Fruit fly (Drosophila melanogaster) whole organism, larva: ENCODE measurements around the gene Meltrin.
A peak's percentile ranks its signal among the peaks of the same experiment; 100 is the strongest.

Experiments
- noc ChIP-seq: fragments of 200-800 bp; sonication (Bioruptor generic); optimal IDR thresholded peaks from 3 replicates; lab custom pipeline; 2019; ENCODE audit warnings: missing biosample characterization, mild to moderate bottlenecking, missing genetic modification characterization, moderate library complexity

Gene Meltrin

dm6 chr3R:14703302-14704192 is 6.5 kb upstream of the Meltrin start:
- peak; percentile 65 for TF ChIP-seq noc (tag; lab: Kevin White, UChicago)

- no peak for TF ChIP-seq noc (tag; lab: Kevin White, UChicago)
Observed at dm6 chr3R:14695665-14696064, 1.4 kb downstream of the Meltrin start.

- no peak for TF ChIP-seq noc (tag; lab: Kevin White, UChicago)
Observed at dm6 chr3R:14695054-14695453, 2.0 kb downstream of the Meltrin start.

dm6 chr3R:14694583-14694982 is 2.5 kb downstream of the Meltrin start:
- TF ChIP-seq noc (tag; lab: Kevin White, UChicago): no peak

- no peak for TF ChIP-seq noc (tag; lab: Kevin White, UChicago)
Observed at dm6 chr3R:14692971-14693253, 4.2 kb downstream of the Meltrin start.

- TF ChIP-seq noc (tag; lab: Kevin White, UChicago): no peak
Observed at dm6 chr3R:14692230-14692970, 4.7 kb downstream of the Meltrin start.

- no peak for TF ChIP-seq noc (tag; lab: Kevin White, UChicago)
Observed at dm6 chr3R:14691019-14691777, 5.9 kb downstream of the Meltrin start.

- no peak for TF ChIP-seq noc (tag; lab: Kevin White, UChicago)
Observed at dm6 chr3R:14690065-14690464, 7.0 kb downstream of the Meltrin start.

dm6 chr3R:14687296-14687695 is 9.8 kb downstream of the Meltrin start:
- TF ChIP-seq noc (tag; lab: Kevin White, UChicago): no peak

dm6 chr3R:14683928-14684327 is 13.2 kb downstream of the Meltrin start:
- TF ChIP-seq noc (tag; lab: Kevin White, UChicago): no peak

- no peak for TF ChIP-seq noc (tag; lab: Kevin White, UChicago)
Observed at dm6 chr3R:14680112-14680665, 16.9 kb downstream of the Meltrin start.

- TF ChIP-seq noc (tag; lab: Kevin White, UChicago): no peak
Observed at dm6 chr3R:14679381-14680111, 17.5 kb downstream of the Meltrin start.

- no peak for TF ChIP-seq noc (tag; lab: Kevin White, UChicago)
Observed at dm6 chr3R:14677814-14678213, 19.3 kb downstream of the Meltrin start.

- TF ChIP-seq noc (tag; lab: Kevin White, UChicago): no peak
Observed at dm6 chr3R:14677065-14677464, 20.0 kb downstream of the Meltrin start.

- TF ChIP-seq noc (tag; lab: Kevin White, UChicago): no peak
Observed at dm6 chr3R:14674762-14675161, 22.3 kb downstream of the Meltrin start.
